Worm (Caenorhabditis elegans): Measurements from ENCODE around the gene phf-15.
A peak's percentile ranks its signal among the peaks of the same experiment; 100 is the strongest.

phf-15 gene

DNA sequence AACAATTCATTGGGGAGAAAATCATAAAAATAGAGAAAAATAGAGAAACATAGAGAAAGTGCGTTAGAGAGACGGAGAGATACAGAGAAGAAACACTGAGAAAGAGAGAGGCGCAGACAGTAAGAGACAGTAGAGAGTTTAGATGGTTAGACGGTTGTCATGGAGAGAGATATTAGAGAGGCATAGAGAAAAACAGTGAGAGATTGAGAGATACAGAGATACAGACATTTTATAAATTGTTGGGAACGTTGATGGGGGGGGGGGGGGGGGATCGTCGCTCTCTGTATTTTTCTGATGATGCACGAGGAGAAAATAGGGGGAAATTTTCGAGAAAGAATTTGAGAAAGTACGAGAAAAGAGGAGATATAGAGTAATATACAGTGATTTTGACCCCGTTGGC is 43.3 kb upstream of the phf-15 start (continued):
- TF ChIP-seq lir-3 (tag; optimal IDR thresholded peaks at IDR 0.05) (no peak), ceh-82 (tag; optimal IDR thresholded peaks at IDR 0.05) (no peak), T26A8.4 (GFP tag; IDR thresholded peaks at IDR 0.05) (peak; percentile 65; the same call in 1 of the 2 replicates), tra-1 (GFP tag; IDR thresholded peaks at IDR 0.05) (no peak)

- TF ChIP-seq mdt-29 (GFP tag; IDR thresholded peaks at IDR 0.05) (no peak), nhr-28 (tag; optimal IDR thresholded peaks at IDR 0.05) (peak; percentile 46), hlh-30 (tag; optimal IDR thresholded peaks at IDR 0.05; ENCODE audit: insufficient read depth) (no peak), nhr-48 (tag; optimal IDR thresholded peaks at IDR 0.05) (no peak), arid-1 (GFP tag; conservative IDR thresholded peaks at IDR 0.05) (no peak), nhr-25 (tag; optimal IDR thresholded peaks at IDR 0.05; ENCODE audit: borderline replicate concordance, insufficient read depth) (no peak), aha-1 (tag) (peak; percentile 36), fos-1 (tag; optimal IDR thresholded peaks at IDR 0.05) (no peak), dmd-6 (GFP tag; IDR thresholded peaks at IDR 0.05) (peak; percentile 88), dve-1 (tag; optimal IDR thresholded peaks at IDR 0.05; ENCODE audit: insufficient read depth) (peak; percentile 51), lin-39 (tag; optimal IDR thresholded peaks at IDR 0.05) (no peak), T26A8.4 (GFP tag; IDR thresholded peaks at IDR 0.05) (no peak), zip-11 (GFP tag; IDR thresholded peaks at IDR 0.05) (no peak), nhr-77 (tag; optimal IDR thresholded peaks at IDR 0.05) (no peak), lin-1 (GFP tag; IDR thresholded peaks at IDR 0.05) (peak; percentile 72), ztf-7 (tag; optimal IDR thresholded peaks at IDR 0.05) (no peak), saeg-2 (GFP tag; IDR thresholded peaks at IDR 0.05) (no peak), pqm-1 (tag; optimal IDR thresholded peaks at IDR 0.05) (peak; percentile 81), madf-9 (GFP tag; conservative IDR thresholded peaks at IDR 0.05) (no peak), ama-1 (optimal IDR thresholded peaks at IDR 0.05) (no peak), nhr-41 (GFP tag; IDR thresholded peaks at IDR 0.05) (peak; percentile 88)
Observed at ce11 chrIII:3281860-3282358, 40.7 kb upstream of the phf-15 start, which contains the start of gene mfsd-8. TSS of gene mfsd-8 (plus strand) at chrIII:3282308.

DNA sequence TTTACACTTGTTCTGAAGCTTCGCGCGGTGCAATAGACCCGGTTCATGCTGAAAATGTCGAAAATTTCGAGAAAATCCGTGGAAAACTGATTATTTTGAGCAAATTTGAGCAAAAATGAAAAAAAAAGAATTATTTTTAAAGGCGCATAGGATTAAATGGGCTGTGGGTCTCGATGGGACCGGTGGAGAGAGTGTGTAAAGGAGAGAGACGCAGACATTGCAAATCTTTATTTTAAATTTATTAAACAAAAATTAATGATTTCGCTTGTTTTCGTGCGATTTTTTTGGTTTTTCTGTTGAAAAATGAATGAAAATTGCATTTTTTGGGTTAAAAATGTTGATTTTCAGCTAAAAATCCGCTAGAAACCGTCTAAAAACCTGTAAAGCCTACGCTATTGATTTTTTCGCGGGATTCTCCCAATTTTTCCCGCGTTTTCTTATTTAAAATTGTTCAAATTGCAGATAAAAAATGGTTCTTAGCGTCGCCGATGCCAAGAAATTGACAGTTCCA is 28.3 kb upstream of the phf-15 start, which contains the start of the genes Y53G8AR.8 and Y53G8AR.6:
Gene Y53G8AR.8 (minus strand): TSS at position 48 of the 511 bp plus-strand sequence.
Gene Y53G8AR.6 (plus strand): TSS at position 461 of the 511 bp plus-strand sequence.
- TF ChIP-seq mxl-3 (GFP tag; optimal IDR thresholded peaks at IDR 0.05) (no peak), nhr-25 (tag; optimal IDR thresholded peaks at IDR 0.05; ENCODE audit: borderline replicate concordance, insufficient read depth) (no peak), snpc-1.2 (GFP tag; IDR thresholded peaks at IDR 0.05) (no peak), hmg-1.1 (GFP tag; IDR thresholded peaks at IDR 0.05) (no peak), lsy-2 (tag; optimal IDR thresholded peaks at IDR 0.05) (peak in 1 of 2 experiments; percentile 51), lir-3 (tag; optimal IDR thresholded peaks at IDR 0.05) (no peak), zag-1 (tag; optimal IDR thresholded peaks at IDR 0.05) (no peak), aha-1 (tag) (peak; percentile 29), jun-1 (tag; optimal IDR thresholded peaks at IDR 0.05) (no peak), lin-13 (GFP tag; optimal IDR thresholded peaks at IDR 0.05) (no peak), hif-1 (tag; optimal IDR thresholded peaks at IDR 0.05) (no peak), mes-2 (tag; optimal IDR thresholded peaks at IDR 0.05; ENCODE audit: poor library complexity, severe bottlenecking) (peak; percentile 60), tag-97 (GFP tag; IDR thresholded peaks at IDR 0.05) (no peak), saeg-2 (GFP tag; IDR thresholded peaks at IDR 0.05) (no peak), nhr-111 (GFP tag; optimal IDR thresholded peaks at IDR 0.05) (no peak), D1046.2 (GFP tag; IDR thresholded peaks at IDR 0.05) (no peak), ztf-11 (tag; optimal IDR thresholded peaks at IDR 0.05) (no peak)

Data from whole organism, L4 larva.